Fruit fly (Drosophila melanogaster): ENCODE data around the gene Aps.

Aps gene

DNA sequence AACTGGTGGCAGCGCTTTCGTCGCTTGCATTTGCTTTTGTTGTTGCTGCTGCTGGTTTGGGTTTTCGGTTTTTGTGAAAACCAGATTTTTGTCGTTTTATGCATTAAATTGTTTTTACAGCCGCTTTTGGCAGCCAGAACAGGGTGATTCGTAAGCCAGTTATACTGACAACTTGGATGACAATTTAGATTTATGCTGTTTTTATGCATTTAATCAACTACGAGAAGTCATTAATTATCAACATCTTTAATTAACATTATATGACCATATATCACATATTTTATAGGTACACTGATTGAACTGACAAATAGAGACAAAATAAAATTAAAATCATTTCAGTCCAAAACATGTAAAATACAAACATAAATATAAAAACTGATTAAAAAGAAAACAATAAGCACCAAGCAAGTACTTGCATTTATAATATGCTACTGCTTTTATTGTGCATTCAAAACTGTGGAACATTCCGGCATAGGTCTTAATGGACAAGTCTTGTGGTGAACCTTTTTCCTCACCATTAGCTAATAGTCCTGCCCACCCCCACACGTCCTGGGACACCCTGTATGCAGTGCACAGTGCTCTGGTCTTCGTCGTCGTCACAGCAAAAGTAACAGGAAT is 44.0 kb downstream of the Aps start (continued):
- peak; percentile 75 for TF ChIP-seq CG7368 (GFP tag; optimal IDR thresholded peaks at IDR 0.05)
- peak; percentile 91 for TF ChIP-seq CG31627 (GFP tag; optimal IDR thresholded peaks at IDR 0.05)
- TF ChIP-seq Hr4 (GFP tag; optimal IDR thresholded peaks at IDR 0.05), result peak; percentile 88
- TF ChIP-seq Lpt (GFP tag; optimal IDR thresholded peaks at IDR 0.05), result peak; percentile 81
- peak; percentile 90 for TF ChIP-seq CG34406 (GFP tag; optimal IDR thresholded peaks at IDR 0.05)
- TF ChIP-seq Hr38 (GFP tag; optimal IDR thresholded peaks at IDR 0.05), result no peak
- TF ChIP-seq OdsH (GFP tag; optimal IDR thresholded peaks at IDR 0.05), result peak; percentile 92
- TF ChIP-seq Met (GFP tag; optimal IDR thresholded peaks at IDR 0.05), result peak; percentile 94
- TF ChIP-seq fd85E (GFP tag; optimal IDR thresholded peaks at IDR 0.05), result peak; percentile 71
- peak; percentile 78; the same call in 1 of the 3 replicates for TF ChIP-seq CG6163 (GFP tag; IDR thresholded peaks at IDR 0.05)
- peak; percentile 92 for TF ChIP-seq CG10631 (GFP tag; optimal IDR thresholded peaks at IDR 0.05)
- TF ChIP-seq vri (GFP tag; optimal IDR thresholded peaks at IDR 0.05), result peak; percentile 70
- peak; percentile 84 for TF ChIP-seq CG8319 (GFP tag; optimal IDR thresholded peaks at IDR 0.05)
- peak; percentile 82 to 88 for TF ChIP-seq ss (GFP tag; optimal IDR thresholded peaks at IDR 0.05)
- TF ChIP-seq CG8632 (GFP tag; optimal IDR thresholded peaks at IDR 0.05), result peak; percentile 87
- TF ChIP-seq Blimp-1 (GFP tag; optimal IDR thresholded peaks at IDR 0.05), result peak; percentile 74
- TF ChIP-seq dsx (GFP tag; optimal IDR thresholded peaks at IDR 0.05; ENCODE audit: poor library complexity, severe bottlenecking), result peak; percentile 72
- TF ChIP-seq svp (GFP tag), result peak; percentile 95
- TF ChIP-seq fd59A (GFP tag; optimal IDR thresholded peaks at IDR 0.05), result peak; percentile 91
- peak; percentile 86 for TF ChIP-seq Ets96B (tag; optimal IDR thresholded peaks at IDR 0.05)
- TF ChIP-seq CG9139 (GFP tag; optimal IDR thresholded peaks at IDR 0.05), result peak; percentile 22
- TF ChIP-seq spab (GFP tag; optimal IDR thresholded peaks at IDR 0.05), result peak; percentile 92
- TF ChIP-seq lz (GFP tag; optimal IDR thresholded peaks at IDR 0.05), result peak; percentile 93

DNA sequence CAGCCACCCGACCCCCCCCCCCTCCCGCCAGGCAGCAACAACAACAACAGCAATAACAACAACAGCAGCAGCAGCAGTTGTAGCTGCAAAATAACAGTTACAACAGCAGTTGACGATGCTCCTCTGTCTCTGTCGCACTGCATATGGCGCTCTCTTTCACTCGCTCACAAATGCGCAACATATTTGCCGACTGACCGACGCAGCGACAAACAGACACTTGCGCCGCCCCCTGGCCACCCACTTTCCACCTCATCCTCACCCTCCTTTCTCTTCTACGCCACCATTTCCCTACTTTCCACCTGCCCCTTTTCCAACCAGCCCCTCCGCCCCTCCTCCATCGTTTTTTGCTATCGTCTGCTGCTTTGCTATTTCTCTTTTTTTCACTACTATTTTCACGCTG is 44.9 kb downstream of the Aps start:
- TF ChIP-seq pdm3 (GFP tag; optimal IDR thresholded peaks at IDR 0.05) (no peak), CG7368 (GFP tag; optimal IDR thresholded peaks at IDR 0.05) (no peak), Eip75B (GFP tag; optimal IDR thresholded peaks at IDR 0.05) (no peak), Gug (GFP tag; IDR thresholded peaks at IDR 0.05) (peak; percentile 51; the same call in 1 of the 2 replicates), Lpt (GFP tag; optimal IDR thresholded peaks at IDR 0.05) (peak; percentile 49), CG15336 (GFP tag; IDR thresholded peaks at IDR 0.05) (0 out of 2 replicates have a peak, but pooled peaks have one; percentile 7), CG6163 (GFP tag; IDR thresholded peaks at IDR 0.05) (peak; percentile 63; the same call in 2 of the 3 replicates), dac (GFP tag; optimal IDR thresholded peaks at IDR 0.05) (no peak), eg (GFP tag; IDR thresholded peaks at IDR 0.05) (peak; percentile 35; the same call in 2 of the 3 replicates), CG8119 (GFP tag; IDR thresholded peaks at IDR 0.05) (peak; percentile 36; the same call in 1 of the 3 replicates), CG6808 (GFP tag; optimal IDR thresholded peaks at IDR 0.05) (peak; percentile 2), CG3919 (GFP tag; optimal IDR thresholded peaks at IDR 0.05) (no peak), CG6854 (GFP tag; optimal IDR thresholded peaks at IDR 0.05) (no peak)

DNA sequence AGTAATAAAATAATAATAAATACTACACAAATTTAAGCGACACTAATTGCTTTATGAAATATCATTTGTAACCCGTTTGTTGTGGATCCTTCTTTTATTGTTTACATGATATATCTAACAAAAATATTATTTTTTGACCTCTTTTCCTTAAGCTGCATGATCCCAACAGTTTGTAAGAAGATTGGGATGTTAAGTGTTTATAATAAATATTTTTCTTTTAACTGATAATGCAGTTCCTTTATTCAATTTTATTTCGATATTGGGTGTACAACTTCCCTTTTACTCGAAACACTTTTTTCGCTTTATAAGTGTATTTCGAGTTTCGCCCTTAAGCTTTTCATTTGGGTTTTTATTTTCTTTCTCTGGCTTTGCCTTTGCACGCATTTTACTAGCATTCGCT is 45.3 kb downstream of the Aps start:
- TF ChIP-seq dac (GFP tag; optimal IDR thresholded peaks at IDR 0.05), result no peak
- TF ChIP-seq Gug (GFP tag; IDR thresholded peaks at IDR 0.05), result no peak
- TF ChIP-seq Sox15 (GFP tag; optimal IDR thresholded peaks at IDR 0.05), result no peak
- TF ChIP-seq achi (GFP tag; optimal IDR thresholded peaks at IDR 0.05), result no peak
- peak; percentile 86 for TF ChIP-seq Eip78C (GFP tag)
- peak; percentile 72 for TF ChIP-seq CG32006 (GFP tag; optimal IDR thresholded peaks at IDR 0.05)
- TF ChIP-seq CG8119 (GFP tag; IDR thresholded peaks at IDR 0.05), result no peak
- peak; percentile 18 for TF ChIP-seq pdm3 (GFP tag; optimal IDR thresholded peaks at IDR 0.05)
- no peak for TF ChIP-seq CG6792 (GFP tag; optimal IDR thresholded peaks at IDR 0.05)
- peak; percentile 20 for TF ChIP-seq Ets96B (tag; optimal IDR thresholded peaks at IDR 0.05)
- TF ChIP-seq fkh (GFP tag; optimal IDR thresholded peaks at IDR 0.05), result no peak
- peak; percentile 57 for TF ChIP-seq Hr4 (GFP tag; optimal IDR thresholded peaks at IDR 0.05)
- no peak for TF ChIP-seq CG34406 (GFP tag; optimal IDR thresholded peaks at IDR 0.05)
- TF ChIP-seq CG3919 (GFP tag; optimal IDR thresholded peaks at IDR 0.05), result no peak
- TF ChIP-seq CG3032 (tag; optimal IDR thresholded peaks at IDR 0.05), result peak; percentile 27
- no peak for TF ChIP-seq CG11902 (GFP tag; optimal IDR thresholded peaks at IDR 0.05)
- TF ChIP-seq Eip93F (GFP tag; optimal IDR thresholded peaks at IDR 0.05), result no peak
- peak; percentile 19 for TF ChIP-seq OdsH (GFP tag; optimal IDR thresholded peaks at IDR 0.05)
- no peak for TF ChIP-seq CG11762 (GFP tag; optimal IDR thresholded peaks at IDR 0.05; ENCODE audit: insufficient read depth)
- no peak for TF ChIP-seq CG6163 (GFP tag; IDR thresholded peaks at IDR 0.05)
- TF ChIP-seq fd85E (GFP tag; optimal IDR thresholded peaks at IDR 0.05), result no peak
- TF ChIP-seq spab (GFP tag; optimal IDR thresholded peaks at IDR 0.05), result no peak
- peak; percentile 29 for TF ChIP-seq svp (GFP tag)
- TF ChIP-seq CG31627 (GFP tag; optimal IDR thresholded peaks at IDR 0.05), result no peak
- no peak for TF ChIP-seq Sox14 (GFP tag; optimal IDR thresholded peaks at IDR 0.05)
- peak; percentile 48 for TF ChIP-seq CG4318 (GFP tag; optimal IDR thresholded peaks at IDR 0.05)
- TF ChIP-seq Hr38 (GFP tag; optimal IDR thresholded peaks at IDR 0.05), result no peak
- no peak for TF ChIP-seq CG10669 (GFP tag; optimal IDR thresholded peaks at IDR 0.05)

All from whole organism, prepupa.